Worm (Caenorhabditis elegans): ENCODE measurements around the gene Y55F3AM.13.

- TF ChIP-seq nhr-11 (tag; optimal IDR thresholded peaks at IDR 0.05) (no peak), unc-39 (tag; optimal IDR thresholded peaks at IDR 0.05) (no peak), lin-39 (tag; optimal IDR thresholded peaks at IDR 0.05) (peak; percentile 48), ama-1 (optimal IDR thresholded peaks at IDR 0.05) (peak; percentile 12), lin-15B (tag; optimal IDR thresholded peaks at IDR 0.05) (no peak)
Observed at ce11 chrIV:1064289-1064848, 8.3 kb upstream of the Y55F3AM.13 start.

Data from whole organism, L3 larva.